Fruit fly (Drosophila melanogaster): ENCODE data around the gene CG12213.

Gene CG12213

DNA sequence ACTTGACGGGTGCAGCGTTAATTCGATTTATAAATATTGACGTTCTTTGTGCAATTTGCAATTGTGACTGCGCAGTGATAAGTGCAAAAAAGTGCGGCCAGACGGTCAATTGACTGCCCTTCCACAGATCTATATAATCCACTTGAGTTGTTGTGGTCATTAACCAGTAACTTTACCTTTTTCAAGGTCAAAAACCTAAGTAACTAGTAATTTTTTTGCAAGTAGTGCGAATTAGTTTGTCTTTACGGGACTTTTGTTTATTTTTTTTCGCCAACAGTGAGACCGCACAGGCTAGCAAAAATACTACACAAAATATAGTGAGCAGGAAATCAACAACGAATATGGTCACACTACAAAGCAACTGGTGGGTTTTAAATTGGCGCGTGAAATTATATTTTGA, 7.1 kb upstream of the CG12213 start, which contains the start of gene Tango9 (continued):
- TF ChIP-seq en (GFP tag; optimal IDR thresholded peaks at IDR 0.05) (no peak), CG33213 (GFP tag; optimal IDR thresholded peaks at IDR 0.05) (peak; percentile 28), pzg (GFP tag; optimal IDR thresholded peaks at IDR 0.05) (peak; percentile 87), az2 (GFP tag; optimal IDR thresholded peaks at IDR 0.05) (no peak), gem (tag; optimal IDR thresholded peaks at IDR 0.05) (no peak), CG18599 (GFP tag; optimal IDR thresholded peaks at IDR 0.05) (no peak), cas (GFP tag; IDR thresholded peaks at IDR 0.05) (no peak), CG15696 (tag; optimal IDR thresholded peaks at IDR 0.05) (no peak), nau (GFP tag; optimal IDR thresholded peaks at IDR 0.05) (no peak), CG10366 (GFP tag; IDR thresholded peaks at IDR 0.05) (no peak), gfzf (GFP tag; optimal IDR thresholded peaks at IDR 0.05) (peak; percentile 92), CG11504 (tag; optimal IDR thresholded peaks at IDR 0.05) (peak; percentile 47), TFAM (GFP tag; optimal IDR thresholded peaks at IDR 0.05) (no peak), ham (GFP tag; IDR thresholded peaks at IDR 0.05) (no peak), twi (tag; optimal IDR thresholded peaks at IDR 0.05) (no peak), Hr3 (GFP tag; optimal IDR thresholded peaks at IDR 0.05) (no peak), CG16815 (GFP tag; optimal IDR thresholded peaks at IDR 0.05) (no peak), CG34422 (GFP tag; IDR thresholded peaks at IDR 0.05) (peak; percentile 25; the same call in 1 of the 3 replicates), zen (tag; optimal IDR thresholded peaks at IDR 0.05) (peak; percentile 10), otp (GFP tag; IDR thresholded peaks at IDR 0.05) (no peak), Opbp (GFP tag; IDR thresholded peaks at IDR 0.05; ENCODE audit: partially characterized antibody) (no peak), dan (GFP tag; IDR thresholded peaks at IDR 0.05) (no peak), Adf1 (GFP tag; IDR thresholded peaks at IDR 0.05) (no peak), CG6689 (GFP tag; IDR thresholded peaks at IDR 0.05) (no peak), gce (GFP tag; IDR thresholded peaks at IDR 0.05) (no peak), CG16779 (GFP tag; IDR thresholded peaks at IDR 0.05) (no peak), knrl (GFP tag; IDR thresholded peaks at IDR 0.05; ENCODE audit: partially characterized antibody) (peak; percentile 33; the same call in 1 of the 3 replicates), CG12299 (tag; optimal IDR thresholded peaks at IDR 0.05) (peak; percentile 19), lbe (GFP tag; optimal IDR thresholded peaks at IDR 0.05) (no peak), sd (tag; optimal IDR thresholded peaks at IDR 0.05) (no peak), Trl (optimal IDR thresholded peaks at IDR 0.05) (no peak), Trl (GFP tag; optimal IDR thresholded peaks at IDR 0.05) (no peak), Chrac-16 (GFP tag; optimal IDR thresholded peaks at IDR 0.05) (no peak), ftz-f1 (GFP tag; optimal IDR thresholded peaks at IDR 0.05) (peak; percentile 11), nerfin-1 (tag; optimal IDR thresholded peaks at IDR 0.05) (no peak), CkIIα-i1 (GFP tag; IDR thresholded peaks at IDR 0.05) (no peak), Awh (GFP tag; IDR thresholded peaks at IDR 0.05) (no peak), CG14965 (GFP tag; optimal IDR thresholded peaks at IDR 0.05; ENCODE audit: borderline replicate concordance) (no peak), CG4328 (GFP tag; optimal IDR thresholded peaks at IDR 0.05) (no peak), row (GFP tag; IDR thresholded peaks at IDR 0.05) (no peak; the same call in 2 of the 3 replicates), org-1 (GFP tag; optimal IDR thresholded peaks at IDR 0.05) (no peak), CG10565 (GFP tag; optimal IDR thresholded peaks at IDR 0.05) (no peak), CG9215 (GFP tag; IDR thresholded peaks at IDR 0.05) (no peak), tup (GFP tag; optimal IDR thresholded peaks at IDR 0.05) (no peak), CG12391 (tag; optimal IDR thresholded peaks at IDR 0.05) (peak; percentile 26), vfl (GFP tag; optimal IDR thresholded peaks at IDR 0.05) (no peak), CG17802 (tag; optimal IDR thresholded peaks at IDR 0.05) (peak; percentile 95), jumu (GFP tag; optimal IDR thresholded peaks at IDR 0.05) (no peak), tgo (GFP tag; IDR thresholded peaks at IDR 0.05) (no peak), CG18262 (tag; optimal IDR thresholded peaks at IDR 0.05) (no peak), CG5953 (GFP tag; IDR thresholded peaks at IDR 0.05) (no peak), CG2889 (GFP tag; IDR thresholded peaks at IDR 0.05) (no peak), CG6272 (GFP tag; IDR thresholded peaks at IDR 0.05) (no peak)
